Worm (Caenorhabditis elegans): Measurements from ENCODE around the gene nhr-118.

nhr-118 gene

ce11 chrV:4421475-4421874, 13.9 kb downstream of the nhr-118 start, which contains the start of gene skr-14:
Gene skr-14 (minus strand): TSS chrV:4421575.
- TF ChIP-seq unc-62 (GFP tag; optimal IDR thresholded peaks at IDR 0.05) = no peak
- TF ChIP-seq R02D3.7 (tag; optimal IDR thresholded peaks at IDR 0.05) = no peak
- no peak for TF ChIP-seq ZK546.5 (tag; optimal IDR thresholded peaks at IDR 0.05)
- TF ChIP-seq egl-5 (tag; optimal IDR thresholded peaks at IDR 0.05) = no peak
- no peak for TF ChIP-seq sea-2 (GFP tag; optimal IDR thresholded peaks at IDR 0.05)

ce11 chrV:4422127-4422526, 14.5 kb downstream of the nhr-118 start, which contains the start of gene skr-7:
Gene skr-7 (plus strand): TSS chrV:4422427.
- TF ChIP-seq ceh-82 (tag; optimal IDR thresholded peaks at IDR 0.05) = no peak
- no peak for TF ChIP-seq unc-39 (tag; optimal IDR thresholded peaks at IDR 0.05)
- no peak for TF ChIP-seq nhr-28 (tag; optimal IDR thresholded peaks at IDR 0.05)
- no peak for TF ChIP-seq sea-2 (GFP tag; optimal IDR thresholded peaks at IDR 0.05)
- TF ChIP-seq lin-39 (tag; optimal IDR thresholded peaks at IDR 0.05) = no peak
- no peak for TF ChIP-seq elt-3 (tag; optimal IDR thresholded peaks at IDR 0.05)
- TF ChIP-seq aly-2 (tag; optimal IDR thresholded peaks at IDR 0.05) = no peak
- no peak for TF ChIP-seq pha-4 (tag; optimal IDR thresholded peaks at IDR 0.05)
- no peak for TF ChIP-seq egl-5 (tag; optimal IDR thresholded peaks at IDR 0.05)
- TF ChIP-seq unc-62 (GFP tag; optimal IDR thresholded peaks at IDR 0.05) = no peak
- no peak for TF ChIP-seq ceh-9 (tag; optimal IDR thresholded peaks at IDR 0.05)
- TF ChIP-seq mdl-1 (tag; optimal IDR thresholded peaks at IDR 0.05) = no peak
- TF ChIP-seq ztf-4 (tag; optimal IDR thresholded peaks at IDR 0.05) = no peak
- TF ChIP-seq nhr-77 (tag; optimal IDR thresholded peaks at IDR 0.05) = no peak

- no peak for TF ChIP-seq mdl-1 (tag; optimal IDR thresholded peaks at IDR 0.05)
- no peak for TF ChIP-seq snpc-4 (tag; optimal IDR thresholded peaks at IDR 0.05)
- TF ChIP-seq egl-27 (tag; optimal IDR thresholded peaks at IDR 0.05) = no peak
- no peak for TF ChIP-seq lin-15B (tag; optimal IDR thresholded peaks at IDR 0.05)
- no peak for TF ChIP-seq jun-1 (tag; optimal IDR thresholded peaks at IDR 0.05)
- no peak for TF ChIP-seq tbx-2 (tag; optimal IDR thresholded peaks at IDR 0.05)
- no peak for TF ChIP-seq nhr-25 (tag; optimal IDR thresholded peaks at IDR 0.05)
- TF ChIP-seq pqm-1 (tag; optimal IDR thresholded peaks at IDR 0.05) = no peak
- no peak for TF ChIP-seq ceh-82 (tag; optimal IDR thresholded peaks at IDR 0.05)
- TF ChIP-seq skn-1 (tag; optimal IDR thresholded peaks at IDR 0.05) = no peak
- no peak for TF ChIP-seq nhr-43 (tag; optimal IDR thresholded peaks at IDR 0.05; ENCODE audit: poor library complexity, severe bottlenecking)
- no peak for TF ChIP-seq egl-5 (tag; optimal IDR thresholded peaks at IDR 0.05)
- no peak for TF ChIP-seq nhr-28 (tag; optimal IDR thresholded peaks at IDR 0.05)
- no peak for TF ChIP-seq nhr-237 (tag; optimal IDR thresholded peaks at IDR 0.05)
- TF ChIP-seq daf-12 (tag; optimal IDR thresholded peaks at IDR 0.05) = no peak
Observed at ce11 chrV:4423087-4423486, 15.5 kb downstream of the nhr-118 start.

ce11 chrV:4423860-4424401, 16.3 kb downstream of the nhr-118 start, which contains the start of the genes Y47D7A.9 and Y47D7A.19:
Gene Y47D7A.9 (minus strand): TSS chrV:4423960.
Gene Y47D7A.19 (plus strand): TSS chrV:4424351.
- TF ChIP-seq nhr-12 (tag; optimal IDR thresholded peaks at IDR 0.05) = no peak
- TF ChIP-seq ceh-28 (tag; optimal IDR thresholded peaks at IDR 0.05) = no peak
- no peak for TF ChIP-seq lin-39 (tag; optimal IDR thresholded peaks at IDR 0.05)

ce11 chrV:4428202-4428601, 20.6 kb downstream of the nhr-118 start, which contains the start of gene Y47D7A.11:
Gene Y47D7A.11 (minus strand): TSS chrV:4428302.
- no peak for TF ChIP-seq nhr-77 (tag; optimal IDR thresholded peaks at IDR 0.05)
- TF ChIP-seq fkh-2 (tag; optimal IDR thresholded peaks at IDR 0.05) = no peak
- no peak for TF ChIP-seq mdl-1 (tag; optimal IDR thresholded peaks at IDR 0.05)
- TF ChIP-seq nhr-43 (tag; optimal IDR thresholded peaks at IDR 0.05; ENCODE audit: poor library complexity, severe bottlenecking) = no peak
- TF ChIP-seq lin-15B (tag; optimal IDR thresholded peaks at IDR 0.05) = no peak
- TF ChIP-seq skn-1 (tag; optimal IDR thresholded peaks at IDR 0.05) = no peak
- TF ChIP-seq zag-1 (tag; optimal IDR thresholded peaks at IDR 0.05) = no peak
- no peak for TF ChIP-seq nhr-28 (tag; optimal IDR thresholded peaks at IDR 0.05)
- no peak for TF ChIP-seq sea-2 (GFP tag; optimal IDR thresholded peaks at IDR 0.05)
- no peak for TF ChIP-seq ZK546.5 (tag; optimal IDR thresholded peaks at IDR 0.05)
- TF ChIP-seq snpc-4 (tag; optimal IDR thresholded peaks at IDR 0.05) = no peak
- TF ChIP-seq ceh-28 (tag; optimal IDR thresholded peaks at IDR 0.05) = no peak
- no peak for TF ChIP-seq elt-2 (tag; optimal IDR thresholded peaks at IDR 0.05)
- no peak for TF ChIP-seq fkh-10 (GFP tag; optimal IDR thresholded peaks at IDR 0.05)
- TF ChIP-seq lsy-12 (tag; optimal IDR thresholded peaks at IDR 0.05) = no peak
- TF ChIP-seq lin-39 (tag; optimal IDR thresholded peaks at IDR 0.05) = no peak
- no peak for TF ChIP-seq nhr-25 (tag; optimal IDR thresholded peaks at IDR 0.05)

Measured in whole organism, L3 larva.